Worm (Caenorhabditis elegans) whole organism, early embryonic: ENCODE results near the gene nhr-246.

Experiments
- B0310.2 ChIP-seq: sonication (generic microtip); optimal IDR thresholded peaks from 2 replicates; lab custom pipeline; 2016; ENCODE audit warnings: mild to moderate bottlenecking, missing genetic modification characterization, missing compliant biosample characterization
- F13C5.2 ChIP-seq: sonication (generic microtip); optimal IDR thresholded peaks from 2 replicates; lab custom pipeline; 2017; ENCODE audit warnings: mild to moderate bottlenecking, missing genetic modification characterization, inconsistent platforms, missing compliant biosample characterization
- aly-1 ChIP-seq: sonication (generic microtip); optimal IDR thresholded peaks from 2 replicates; lab custom pipeline; 2016; ENCODE audit warnings: missing genetic modification characterization, missing compliant biosample characterization
- ama-1 ChIP-seq: fragments of 150-350 bp; optimal IDR thresholded peaks from 2 replicates; lab custom pipeline; 2014
- ceh-13 ChIP-seq: fragments of 200-800 bp; sonication (Bioruptor generic); optimal IDR thresholded peaks from 2 replicates; lab custom pipeline; 2018; ENCODE audit warnings: mild to moderate bottlenecking, missing genetic modification characterization, missing compliant biosample characterization
- ceh-36 ChIP-seq: sonication (generic microtip); optimal IDR thresholded peaks from 2 replicates; lab custom pipeline; 2016; ENCODE audit warnings: missing genetic modification characterization, inconsistent platforms, missing compliant biosample characterization
- ets-7 ChIP-seq: sonication (generic microtip); optimal IDR thresholded peaks from 2 replicates; lab custom pipeline; 2016; ENCODE audit warnings: missing genotype, missing genetic modification characterization, missing compliant biosample characterization
- flt-1 ChIP-seq: fragments of 200-800 bp; sonication (Bioruptor generic); IDR thresholded peaks from 2 replicates; pipeline ENCODE4 v1.3.6; 2022; ENCODE audit warnings: missing genetic modification characterization, missing compliant biosample characterization
- hmbx-1 ChIP-seq: sonication (generic microtip); optimal IDR thresholded peaks from 2 replicates; lab custom pipeline; 2016; ENCODE audit warnings: mild to moderate bottlenecking, missing genetic modification characterization, missing compliant biosample characterization
- hmg-4 ChIP-seq: fragments of 200-800 bp; sonication (Bioruptor generic); optimal IDR thresholded peaks from 2 replicates; lab custom pipeline; 2018; ENCODE audit warnings: mild to moderate bottlenecking, missing genetic modification characterization, missing compliant biosample characterization
- hnd-1 ChIP-seq: sonication (generic microtip); optimal IDR thresholded peaks from 2 replicates; lab custom pipeline; 2016; ENCODE audit warnings: missing genetic modification characterization, missing compliant biosample characterization
- pes-1 ChIP-seq: fragments of 200-800 bp; sonication (Bioruptor generic); IDR thresholded peaks from 2 replicates; pipeline ENCODE4 v1.3.6; 2022; ENCODE audit warnings: missing genetic modification reagents, missing genetic modification characterization, missing compliant biosample characterization
- scrt-1 ChIP-seq: fragments of 200-800 bp; sonication (Bioruptor generic); IDR thresholded peaks from 2 replicates; pipeline ENCODE4 v1.3.6; 2022; ENCODE audit warnings: missing genetic modification characterization, missing compliant biosample characterization
- sea-1 ChIP-seq: fragments of 200-800 bp; sonication (Bioruptor generic); conservative IDR thresholded peaks from 2 replicates; pipeline ENCODE4 v1.3.6; 2022; ENCODE audit warnings: missing genetic modification characterization, missing compliant biosample characterization
- tbx-11 ChIP-seq: fragments of 200-800 bp; sonication (Bioruptor generic); IDR thresholded peaks from 2 replicates; pipeline ENCODE4 v1.3.6; 2022; ENCODE audit warnings: missing genetic modification characterization, missing compliant biosample characterization
- tbx-37 ChIP-seq: fragments of 200-800 bp; sonication (Bioruptor generic); conservative IDR thresholded peaks from 2 replicates; pipeline ENCODE4 v1.3.6; 2022; ENCODE audit warnings: missing genetic modification reagents, missing genetic modification characterization, missing compliant biosample characterization
- tra-4 ChIP-seq: sonication (generic microtip); optimal IDR thresholded peaks from 2 replicates; lab custom pipeline; 2017; ENCODE audit warnings: missing genetic modification characterization, missing compliant biosample characterization

Gene nhr-246

DNA sequence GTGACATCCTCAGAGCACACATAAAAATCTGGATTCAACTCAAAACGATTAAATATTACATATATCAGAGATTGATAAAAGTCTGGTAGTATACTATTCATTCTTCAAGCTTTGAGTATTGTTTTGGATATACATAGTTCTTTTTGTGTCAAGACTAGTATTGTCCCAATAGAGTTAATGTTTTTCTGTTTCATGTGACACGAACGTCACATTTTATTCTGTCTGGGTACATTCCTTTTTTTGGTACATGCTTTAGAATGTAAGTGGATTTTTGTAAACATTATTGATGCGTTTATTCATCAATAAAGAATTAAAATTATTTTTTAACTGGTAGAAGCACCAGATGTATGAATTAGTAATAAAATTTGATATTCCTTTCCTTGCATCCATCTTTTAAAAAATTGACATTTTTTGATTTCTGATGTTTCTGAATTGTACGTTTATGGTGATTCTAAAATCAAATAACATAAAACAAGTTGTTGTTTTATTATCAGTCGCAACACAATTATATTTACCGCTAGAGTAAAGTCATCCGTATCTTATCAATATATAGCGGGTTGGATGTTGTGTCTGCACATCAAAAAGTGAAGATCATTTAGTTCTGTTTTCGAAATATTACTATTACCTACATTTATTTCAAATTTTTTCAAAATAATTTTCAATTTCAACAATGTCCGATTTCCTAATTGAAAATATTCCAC, at the start of gene nhr-246, which contains the start of gene srt-22:
Gene nhr-246 (plus strand): TSS at position 651 of the 701 bp plus-strand sequence.
Gene srt-22 (minus strand): TSS at position 101 of the 701 bp plus-strand sequence.
- no peak for TF ChIP-seq pes-1 (GFP tag; lab: Robert Waterston, UW)
- TF ChIP-seq F13C5.2 (tag; lab: Kevin White, UChicago): no peak

DNA sequence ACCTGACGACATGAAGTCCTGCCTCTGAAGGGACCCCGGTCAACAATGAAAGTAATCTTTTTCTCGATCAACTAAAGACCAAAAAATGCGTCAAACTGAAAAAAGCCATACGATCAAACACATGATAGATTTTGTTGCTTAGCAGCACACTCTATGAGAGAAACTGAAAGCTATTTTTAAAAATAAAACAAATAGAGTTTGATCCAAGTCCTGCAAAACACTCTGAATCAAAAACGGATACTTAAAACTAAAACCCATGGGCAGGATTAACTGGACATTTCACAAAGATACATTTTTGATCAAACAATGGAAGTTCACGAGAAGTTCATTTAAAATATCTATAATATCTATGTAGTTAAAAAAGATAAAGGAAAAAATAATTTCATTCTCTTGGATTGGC, 48.9 kb upstream of the nhr-246 start, which contains the start of gene T10H4.13:
Gene T10H4.13 (minus strand): TSS at position 101 of the 400 bp plus-strand sequence.
- TF ChIP-seq ceh-13 (GFP tag; lab: Kevin White, UChicago) (no peak), hnd-1 (no peak), F13C5.2 (tag; lab: Kevin White, UChicago) (no peak), sea-1 (GFP tag; lab: Robert Waterston, UW) (no peak), aly-1 (tag; lab: Kevin White, UChicago) (no peak), ama-1 (no peak)

- no peak for TF ChIP-seq flt-1 (GFP tag; lab: Robert Waterston, UW)
- no peak for TF ChIP-seq hnd-1
- TF ChIP-seq ets-7 (tag; lab: Kevin White, UChicago): no peak
- no peak for TF ChIP-seq ama-1
- TF ChIP-seq tra-4 (tag; lab: Kevin White, UChicago): no peak
- TF ChIP-seq tbx-37: no peak
- no peak for TF ChIP-seq sea-1 (GFP tag; lab: Robert Waterston, UW)
- no peak for TF ChIP-seq ceh-13 (GFP tag; lab: Kevin White, UChicago)
- no peak for TF ChIP-seq hmbx-1 (tag; lab: Kevin White, UChicago)
- no peak for TF ChIP-seq aly-1 (tag; lab: Kevin White, UChicago)
- no peak for TF ChIP-seq hmg-4 (GFP tag; lab: Kevin White, UChicago)
- TF ChIP-seq pes-1 (GFP tag; lab: Robert Waterston, UW): no peak
- no peak for TF ChIP-seq B0310.2 (tag; lab: Kevin White, UChicago)
- no peak for TF ChIP-seq ceh-36 (tag; lab: Kevin White, UChicago)
- TF ChIP-seq scrt-1 (GFP tag; lab: Robert Waterston, UW): no peak
- TF ChIP-seq tbx-11 (GFP tag; lab: Robert Waterston, UW): no peak
Measured at ce11 chrV:15268302-15268701, 48.0 kb upstream of the nhr-246 start, which contains the start of gene srw-22. Gene srw-22, plus strand, starts transcription at chrV:15268602.

DNA sequence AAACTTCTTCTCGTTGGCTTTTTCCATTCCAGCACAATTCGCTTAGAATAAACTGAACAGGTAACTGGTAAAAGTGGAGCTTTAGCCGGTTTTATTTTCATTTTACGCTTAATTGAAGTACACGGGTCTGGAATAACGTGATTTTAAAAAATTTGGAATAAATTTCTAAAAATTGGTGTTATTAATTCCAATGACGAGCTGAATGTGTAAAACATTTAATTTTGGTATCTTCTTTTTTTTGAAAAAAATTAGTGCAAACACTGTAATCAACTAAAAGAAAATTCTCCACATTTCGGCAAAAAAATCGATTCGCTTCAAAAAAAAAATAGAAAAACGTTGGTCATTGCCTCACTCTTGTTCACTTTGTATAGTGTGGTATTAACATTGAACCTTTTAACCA, 44.0 kb upstream of the nhr-246 start, which contains the start of gene T10H4.4:
Gene T10H4.4 (minus strand): TSS at position 101 of the 400 bp plus-strand sequence.
- TF ChIP-seq scrt-1 (GFP tag; lab: Robert Waterston, UW): no peak
- no peak for TF ChIP-seq tra-4 (tag; lab: Kevin White, UChicago)
- no peak for TF ChIP-seq ama-1
- no peak for TF ChIP-seq ceh-36 (tag; lab: Kevin White, UChicago)
- no peak for TF ChIP-seq pes-1 (GFP tag; lab: Robert Waterston, UW)
- no peak for TF ChIP-seq tbx-11 (GFP tag; lab: Robert Waterston, UW)
- no peak for TF ChIP-seq aly-1 (tag; lab: Kevin White, UChicago)
- no peak for TF ChIP-seq sea-1 (GFP tag; lab: Robert Waterston, UW)
- TF ChIP-seq hmg-4 (GFP tag; lab: Kevin White, UChicago): no peak
- TF ChIP-seq ceh-13 (GFP tag; lab: Kevin White, UChicago): no peak
- TF ChIP-seq ets-7 (tag; lab: Kevin White, UChicago): no peak
- no peak for TF ChIP-seq B0310.2 (tag; lab: Kevin White, UChicago)
- TF ChIP-seq hmbx-1 (tag; lab: Kevin White, UChicago): no peak
- TF ChIP-seq F13C5.2 (tag; lab: Kevin White, UChicago): no peak
- no peak for TF ChIP-seq flt-1 (GFP tag; lab: Robert Waterston, UW)
- TF ChIP-seq tbx-37: no peak

- no peak for TF ChIP-seq tbx-37
Measured at ce11 chrV:15274757-15275156, 41.5 kb upstream of the nhr-246 start, which contains the start of gene srw-16. Gene srw-16, minus strand, starts transcription at chrV:15274857.

DNA sequence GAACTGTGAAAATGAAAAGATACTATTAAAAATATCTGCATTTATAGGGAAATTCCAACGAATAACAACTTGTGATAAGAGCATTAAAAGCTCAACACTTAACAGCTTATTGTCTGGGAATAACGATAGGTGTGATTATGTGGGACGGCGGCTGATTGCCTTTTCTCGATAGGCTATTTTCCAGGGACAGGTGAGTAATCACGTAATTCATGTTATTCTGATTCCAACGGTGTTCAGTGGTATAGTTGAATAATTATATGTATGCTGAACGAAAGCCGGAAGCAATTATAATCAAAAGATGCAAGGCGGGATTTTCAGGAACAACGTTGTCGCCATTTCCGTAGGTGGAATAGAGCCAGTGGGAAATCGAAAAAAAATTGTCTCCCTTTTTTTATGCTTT, 39.4 kb upstream of the nhr-246 start, which contains the start of gene srw-17:
Gene srw-17 (minus strand): TSS at position 101 of the 400 bp plus-strand sequence.
- TF ChIP-seq ets-7 (tag; lab: Kevin White, UChicago) (no peak), pes-1 (GFP tag; lab: Robert Waterston, UW) (no peak), ceh-36 (tag; lab: Kevin White, UChicago) (no peak), tbx-37 (no peak), B0310.2 (tag; lab: Kevin White, UChicago) (no peak), hnd-1 (no peak), tra-4 (tag; lab: Kevin White, UChicago) (no peak), ceh-13 (GFP tag; lab: Kevin White, UChicago) (no peak), scrt-1 (GFP tag; lab: Robert Waterston, UW) (no peak), flt-1 (GFP tag; lab: Robert Waterston, UW) (no peak)

DNA sequence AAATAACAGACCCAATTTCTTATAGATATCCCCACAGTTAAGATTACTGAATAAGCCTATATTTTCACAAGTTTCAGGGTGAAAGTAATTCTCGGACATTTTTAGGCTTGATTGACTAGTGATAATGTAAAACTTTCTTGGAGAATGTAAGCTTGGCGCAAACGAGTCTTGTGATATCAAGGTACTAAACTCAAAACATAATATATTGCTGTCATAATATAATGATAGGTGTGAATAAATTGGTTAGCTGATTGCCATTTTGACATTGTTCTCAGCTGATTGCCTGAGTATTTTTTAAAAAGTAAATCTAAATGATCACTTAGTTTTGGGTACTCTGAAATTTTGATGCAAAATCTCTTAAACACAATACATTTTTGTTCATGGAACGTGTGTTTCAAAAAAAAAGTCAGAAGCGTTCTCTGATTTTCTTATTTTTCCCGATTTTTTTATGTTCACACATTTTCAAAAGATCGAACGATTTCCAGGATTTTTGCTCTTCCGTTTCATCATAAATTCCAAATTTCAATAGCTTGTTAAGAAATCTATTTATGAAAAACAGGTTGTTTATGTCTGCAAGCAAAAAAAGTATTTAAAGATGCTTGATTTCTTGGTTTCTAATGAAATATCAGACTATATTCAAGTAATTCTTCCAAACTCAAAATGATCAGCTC, 34.9 kb upstream of the nhr-246 start, which contains the start of the genes srw-19 and srx-51:
Gene srw-19 (minus strand): TSS at position 101 of the 671 bp plus-strand sequence.
Gene srx-51 (plus strand): TSS at position 621 of the 671 bp plus-strand sequence.
- TF ChIP-seq F13C5.2 (tag; lab: Kevin White, UChicago): no peak
